Worm (Caenorhabditis elegans): ENCODE measurements around the gene fbxb-49.
"Not testable (repeated sequence)": the region's sequence is repeated elsewhere in the genome, so short reads cannot be mapped to it uniquely, and the experiment has no call there.

Gene fbxb-49

ce11 chrII:1568214-1568613 is at the start of gene fbxb-49:
Gene fbxb-49 (plus strand): TSS chrII:1568514.
- TF ChIP-seq him-1 (tag; optimal IDR thresholded peaks at IDR 0.05) (no peak), W03F9.2 (tag; optimal IDR thresholded peaks at IDR 0.05) (no peak), dao-5 (tag; optimal IDR thresholded peaks at IDR 0.05) (no peak)

DNA sequence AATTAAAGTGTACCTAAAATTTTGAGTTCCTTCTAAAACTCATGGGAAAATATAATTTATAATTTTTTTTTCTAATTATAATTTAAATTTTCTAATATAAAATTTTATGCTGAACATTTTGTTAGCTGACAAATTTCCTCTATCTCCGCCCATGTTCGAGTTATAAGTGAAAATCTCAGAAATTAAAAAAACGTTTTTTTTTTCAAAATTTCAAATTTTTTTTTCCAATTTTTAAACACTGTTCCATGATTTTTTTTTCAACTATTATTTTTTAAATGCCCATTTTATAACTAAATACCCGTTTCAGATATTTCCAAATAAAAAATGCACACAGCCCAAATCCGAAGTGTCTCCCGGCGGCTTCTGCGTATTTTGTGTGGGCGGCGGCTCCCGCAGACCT is 49.4 kb upstream of the fbxb-49 start, which contains the start of gene Y51H7BR.8:
TSS of gene Y51H7BR.8 (plus strand) at position 301 of the 400 bp plus-strand sequence.
- no peak for TF ChIP-seq W03F9.2 (tag; optimal IDR thresholded peaks at IDR 0.05)
- no peak for TF ChIP-seq dao-5 (tag; optimal IDR thresholded peaks at IDR 0.05)
- TF ChIP-seq him-1 (tag; optimal IDR thresholded peaks at IDR 0.05): no peak

DNA sequence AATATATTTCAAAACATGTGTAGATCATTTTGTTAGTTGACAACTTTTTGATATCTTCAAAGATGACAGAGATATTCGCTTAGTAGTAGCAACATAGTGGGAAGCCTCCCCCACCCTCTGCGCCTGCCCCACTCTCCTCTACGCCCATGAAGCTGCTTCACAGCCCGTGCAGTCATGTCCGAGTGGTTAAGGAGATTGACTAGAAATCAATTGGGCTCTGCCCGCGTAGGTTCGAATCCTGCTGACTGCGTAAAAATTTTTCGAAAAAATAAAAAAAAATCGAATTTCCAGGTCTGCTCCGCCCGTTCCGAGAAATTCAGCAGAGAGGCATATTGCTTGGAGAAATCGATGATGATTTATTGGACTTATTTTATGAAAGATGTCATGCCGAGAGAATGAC is 48.4 kb upstream of the fbxb-49 start:
- no peak for TF ChIP-seq W03F9.2 (tag; optimal IDR thresholded peaks at IDR 0.05)
- no peak for TF ChIP-seq dao-5 (tag; optimal IDR thresholded peaks at IDR 0.05)
- peak; percentile 56 for TF ChIP-seq him-1 (tag; optimal IDR thresholded peaks at IDR 0.05)

ce11 chrII:1521956-1522355 is 46.4 kb upstream of the fbxb-49 start:
- TF ChIP-seq dao-5 (tag; optimal IDR thresholded peaks at IDR 0.05) (no peak), him-1 (tag; optimal IDR thresholded peaks at IDR 0.05) (no peak), W03F9.2 (tag; optimal IDR thresholded peaks at IDR 0.05) (no peak)

DNA sequence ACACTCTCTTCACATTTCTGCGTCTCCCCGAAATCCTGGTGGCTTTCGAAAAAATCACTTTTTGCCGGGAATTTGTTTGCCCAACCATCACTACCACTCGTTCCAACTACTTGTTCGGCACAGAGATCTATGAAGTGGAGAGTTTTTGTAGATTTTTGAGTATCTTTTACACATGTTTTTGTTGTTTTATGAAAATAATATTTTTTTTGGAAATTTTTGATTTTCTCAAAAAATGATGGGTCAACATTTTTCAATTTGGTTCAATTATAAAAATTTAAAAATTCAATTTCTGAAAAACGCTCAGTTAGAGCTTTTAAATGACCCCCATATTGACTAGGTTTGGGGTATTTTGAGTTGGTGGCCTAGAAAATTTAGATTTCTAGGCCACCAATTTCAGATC is 42.8 kb upstream of the fbxb-49 start, which contains the start of gene Y51H7BR.7:
TSS of gene Y51H7BR.7 (minus strand) at position 101 of the 400 bp plus-strand sequence.
- TF ChIP-seq him-1 (tag; optimal IDR thresholded peaks at IDR 0.05) (no peak), W03F9.2 (tag; optimal IDR thresholded peaks at IDR 0.05) (no peak), dao-5 (tag; optimal IDR thresholded peaks at IDR 0.05) (no peak)

DNA sequence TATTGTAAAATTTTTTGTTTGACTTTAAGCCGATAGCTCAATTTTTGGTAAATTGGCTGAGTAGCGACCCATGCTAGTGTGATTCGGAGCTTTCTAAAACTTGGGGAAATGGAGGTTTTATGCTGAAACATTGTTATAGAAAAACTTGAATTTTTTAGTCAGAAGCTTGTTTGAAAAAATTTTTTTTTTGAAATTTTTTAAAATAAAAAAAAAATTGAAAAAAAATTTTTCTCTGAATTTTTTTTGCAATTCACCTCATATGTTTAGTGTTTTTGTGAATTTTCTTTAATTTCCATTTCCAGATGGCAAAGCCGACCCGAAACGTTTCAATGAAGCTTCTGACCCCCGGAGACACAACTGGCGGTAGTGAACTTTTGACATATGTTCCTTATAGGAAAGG is 39.3 kb upstream of the fbxb-49 start, which contains the start of gene Y51H7BR.4:
TSS of gene Y51H7BR.4 (plus strand) at position 301 of the 400 bp plus-strand sequence.
- TF ChIP-seq W03F9.2 (tag; optimal IDR thresholded peaks at IDR 0.05) (no peak), dao-5 (tag; optimal IDR thresholded peaks at IDR 0.05) (no peak), him-1 (tag; optimal IDR thresholded peaks at IDR 0.05) (no peak)

- TF ChIP-seq W03F9.2 (tag; optimal IDR thresholded peaks at IDR 0.05): no peak
- no peak for TF ChIP-seq him-1 (tag; optimal IDR thresholded peaks at IDR 0.05)
- no peak for TF ChIP-seq dao-5 (tag; optimal IDR thresholded peaks at IDR 0.05)
Observed at ce11 chrII:1535931-1536330, 32.4 kb upstream of the fbxb-49 start, which contains the start of gene fbxb-43. Gene fbxb-43 (plus strand): TSS chrII:1536231.

DNA sequence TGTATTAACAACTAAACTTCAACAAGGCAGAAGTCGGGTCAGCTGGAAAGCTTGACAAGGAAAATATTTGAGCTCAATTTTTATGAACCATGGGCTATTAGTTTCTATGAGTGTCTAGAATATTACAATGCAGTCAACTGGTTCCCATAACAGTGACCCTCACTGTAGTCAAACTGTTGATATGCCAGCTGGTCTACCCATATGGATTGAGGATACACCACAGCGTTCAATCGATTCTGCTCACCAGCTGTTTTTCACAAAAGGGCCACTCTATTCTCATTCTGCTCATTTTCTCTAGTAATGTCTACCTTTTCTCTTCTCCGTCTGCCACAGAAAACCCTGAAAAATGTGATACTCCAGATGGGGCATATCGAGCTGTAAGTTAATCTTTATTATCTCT is 31.0 kb upstream of the fbxb-49 start, which contains the start of gene fbxb-42:
TSS of gene fbxb-42 (plus strand) at position 301 of the 400 bp plus-strand sequence.
- TF ChIP-seq dao-5 (tag; optimal IDR thresholded peaks at IDR 0.05): no peak
- TF ChIP-seq W03F9.2 (tag; optimal IDR thresholded peaks at IDR 0.05): no peak
- TF ChIP-seq him-1 (tag; optimal IDR thresholded peaks at IDR 0.05): no peak

DNA sequence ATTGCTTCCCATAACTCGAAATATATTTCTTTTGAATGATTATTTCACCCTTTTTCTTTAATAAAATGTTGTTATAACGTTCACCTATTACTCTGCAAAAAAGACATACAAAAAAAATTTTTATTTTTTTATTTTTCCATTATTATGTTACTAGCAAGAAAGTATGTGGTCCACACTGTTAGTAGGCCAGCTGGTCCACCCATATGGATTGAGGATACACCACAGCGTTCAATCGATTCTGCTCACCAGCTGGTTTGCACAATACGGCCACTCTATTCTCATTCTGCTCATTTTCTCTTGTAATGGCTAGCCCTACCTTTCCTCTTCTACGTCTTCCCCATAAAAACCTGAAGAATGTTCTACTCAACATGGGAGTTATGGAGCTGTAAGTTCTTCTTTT is 29.7 kb upstream of the fbxb-49 start, which contains the start of gene fbxb-44:
TSS of gene fbxb-44 (plus strand) at position 301 of the 400 bp plus-strand sequence.
- TF ChIP-seq him-1 (tag; optimal IDR thresholded peaks at IDR 0.05) (no peak), W03F9.2 (tag; optimal IDR thresholded peaks at IDR 0.05) (no peak), dao-5 (tag; optimal IDR thresholded peaks at IDR 0.05) (no peak)

- TF ChIP-seq him-1, dao-5, W03F9.2 (tag; optimal IDR thresholded peaks at IDR 0.05): not testable (repeated sequence)
Observed at ce11 chrII:1540628-1541027, 27.7 kb upstream of the fbxb-49 start, which contains the start of gene poml-4. Gene poml-4 (plus strand): TSS chrII:1540928.

DNA sequence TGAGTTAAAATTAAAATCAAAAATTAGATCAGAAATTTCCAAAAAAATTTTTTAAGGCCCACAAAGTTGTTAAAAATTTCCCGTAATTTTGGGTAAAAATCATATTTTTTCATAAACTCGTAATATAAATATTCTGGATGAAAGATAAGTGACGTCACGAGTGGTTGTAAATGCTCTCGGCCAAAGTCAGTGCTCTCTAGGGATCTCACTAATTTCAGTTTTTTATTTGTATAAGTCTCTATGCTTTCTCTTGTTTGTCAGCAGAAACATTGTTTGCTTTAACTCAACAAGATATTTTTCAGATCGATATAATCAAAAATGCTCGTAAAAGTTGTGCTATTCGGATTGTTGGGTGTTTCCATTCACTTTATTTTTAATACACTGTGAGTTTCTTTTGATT is 25.1 kb upstream of the fbxb-49 start, which contains the start of gene K05F6.4:
TSS of gene K05F6.4 (plus strand) at position 301 of the 400 bp plus-strand sequence.
- TF ChIP-seq W03F9.2, him-1, dao-5 (tag; optimal IDR thresholded peaks at IDR 0.05): not testable (repeated sequence)

DNA sequence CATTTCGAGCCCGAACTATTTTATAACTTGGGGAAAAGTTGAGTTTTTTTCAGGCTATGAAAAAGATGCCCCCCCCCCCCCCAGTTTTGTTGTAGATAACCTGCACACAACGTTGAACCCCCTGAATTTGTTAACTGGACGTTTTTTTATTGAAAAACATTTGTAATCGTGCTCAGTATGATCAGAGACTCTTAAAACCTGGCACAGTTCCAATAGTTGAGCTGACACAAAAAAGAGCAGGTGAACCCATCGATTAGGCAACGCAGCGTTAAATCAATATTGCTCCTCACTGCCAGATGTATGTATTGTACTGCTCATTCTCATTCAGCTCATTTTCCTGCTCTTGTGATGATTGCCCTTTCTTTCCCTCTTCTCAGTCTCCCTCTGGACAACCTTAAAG is 22.7 kb upstream of the fbxb-49 start, which contains the start of gene K05F6.12:
TSS of gene K05F6.12 (plus strand) at position 301 of the 400 bp plus-strand sequence.
- TF ChIP-seq him-1 (tag; optimal IDR thresholded peaks at IDR 0.05): no peak
- TF ChIP-seq dao-5 (tag; optimal IDR thresholded peaks at IDR 0.05): no peak
- no peak for TF ChIP-seq W03F9.2 (tag; optimal IDR thresholded peaks at IDR 0.05)

- no peak for TF ChIP-seq him-1 (tag; optimal IDR thresholded peaks at IDR 0.05)
- TF ChIP-seq W03F9.2 (tag; optimal IDR thresholded peaks at IDR 0.05): no peak
- no peak for TF ChIP-seq dao-5 (tag; optimal IDR thresholded peaks at IDR 0.05)
Observed at ce11 chrII:1550501-1550900, 17.8 kb upstream of the fbxb-49 start, which contains the start of the genes fbxb-52 and fbxb-51. Gene fbxb-52 (minus strand): TSS chrII:1550601. Gene fbxb-51 (plus strand): TSS chrII:1550712.

DNA sequence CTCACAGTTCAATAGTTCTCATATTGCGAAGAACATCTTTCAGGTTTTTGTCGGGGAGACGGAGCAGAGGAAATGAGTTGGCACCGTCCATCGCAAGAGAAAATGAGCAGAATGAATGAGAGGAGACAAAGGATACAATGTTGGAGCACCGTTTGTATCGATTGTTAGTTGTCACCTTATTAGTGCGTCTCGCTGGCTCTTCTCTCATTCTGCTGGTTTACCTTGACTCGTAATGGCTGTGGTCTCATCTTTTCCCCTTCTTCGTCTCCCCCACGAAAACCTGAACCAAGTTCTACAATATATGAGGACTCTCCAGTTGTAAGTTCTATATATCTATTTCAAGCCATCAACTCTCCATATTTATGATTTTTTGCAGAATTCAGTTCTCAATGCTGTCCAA is 12.1 kb upstream of the fbxb-49 start, which contains the start of the genes fbxb-54 and fbxb-50:
TSS of gene fbxb-54 (minus strand) at position 101 of the 400 bp plus-strand sequence.
TSS of gene fbxb-50 (plus strand) at position 227 of the 400 bp plus-strand sequence.
- TF ChIP-seq W03F9.2, him-1, dao-5 (tag; optimal IDR thresholded peaks at IDR 0.05): not testable (repeated sequence)
